Worm (Caenorhabditis elegans) whole organism, L2 larva: ENCODE data around the gene C01G6.3.

Source experiments
- ama-1 ChIP-seq: fragments of 150-350 bp; optimal IDR thresholded peaks from 2 replicates; lab custom pipeline; 2018; ENCODE audit warnings: inconsistent platforms
- dmd-4 ChIP-seq: sonication (generic microtip); optimal IDR thresholded peaks from 2 replicates; lab custom pipeline; 2017; ENCODE audit warnings: missing biosample characterization, missing genetic modification characterization
- fos-1 ChIP-seq: fragments of 150-350 bp; optimal IDR thresholded peaks from 2 replicates; lab custom pipeline; 2014; ENCODE audit warnings: missing biosample characterization, missing genetic modification characterization

ce11 chrII:9272942-9273341, 3.3 kb downstream of the C01G6.3 start, which contains the start of gene C01G6.4:
- TF ChIP-seq fos-1 (tag; lab: Kevin White, UChicago) (no peak), dmd-4 (tag; lab: Kevin White, UChicago) (no peak), ama-1 (lab: Kevin White, UChicago) (no peak)
